Fruit fly (Drosophila melanogaster) whole organism, embryonic: ENCODE results near the gene CG9030.

Experiments
- CG12299 ChIP-seq: fragments of 200-800 bp; sonication (Bioruptor generic); optimal IDR thresholded peaks from 2 replicates; lab custom pipeline; 2018; ENCODE audit warnings: missing biosample characterization, mild to moderate bottlenecking, missing genetic modification characterization
- CG12659 ChIP-seq: fragments of 200-800 bp; sonication (Bioruptor generic); optimal IDR thresholded peaks from 3 replicates; lab custom pipeline; 2017; ENCODE audit warnings: mild to moderate bottlenecking, missing biosample characterization, missing genetic modification reagents, missing genetic modification characterization
- CG13296 ChIP-seq: fragments of 200-800 bp; sonication (Bioruptor generic); optimal IDR thresholded peaks from 3 replicates; lab custom pipeline; 2018; ENCODE audit warnings: missing biosample characterization, mild to moderate bottlenecking, missing genetic modification characterization
- CG13624 ChIP-seq: fragments of 200-800 bp; sonication (Bioruptor generic); optimal IDR thresholded peaks from 2 replicates; lab custom pipeline; 2016; ENCODE audit warnings: missing biosample characterization, missing genetic modification characterization
- CG15601 ChIP-seq: fragments of 200-800 bp; sonication (Bioruptor generic); optimal IDR thresholded peaks from 3 replicates; lab custom pipeline; 2019; ENCODE audit warnings: missing biosample characterization, mild to moderate bottlenecking, missing genetic modification characterization, moderate library complexity
- CG15696 ChIP-seq: fragments of 200-800 bp; sonication (Bioruptor generic); optimal IDR thresholded peaks from 2 replicates; lab custom pipeline; 2019; ENCODE audit warnings: missing biosample characterization, mild to moderate bottlenecking, missing genetic modification characterization, moderate library complexity
- CG17912 ChIP-seq: fragments of 200-800 bp; sonication (Bioruptor generic); optimal IDR thresholded peaks from 2 replicates; lab custom pipeline; 2018; ENCODE audit warnings: missing biosample characterization, mild to moderate bottlenecking, missing genetic modification characterization
- CG18262 ChIP-seq: fragments of 200-800 bp; optimal IDR thresholded peaks from 3 replicates; lab custom pipeline; 2019; ENCODE audit warnings: missing biosample characterization, mild to moderate bottlenecking, missing genetic modification characterization, moderate library complexity
- CG18619 ChIP-seq: fragments of 200-800 bp; sonication (Bioruptor generic); optimal IDR thresholded peaks from 3 replicates; lab custom pipeline; 2017; ENCODE audit warnings: missing biosample characterization, mild to moderate bottlenecking, missing genetic modification characterization
- CG2889 ChIP-seq: fragments of 200-800 bp; sonication (Bioruptor generic); IDR thresholded peaks from 3 replicates; pipeline ENCODE4 v1.3.6; 2022; ENCODE audit warnings: missing biosample characterization, missing genetic modification characterization
- CG31224 ChIP-seq: fragments of 200-800 bp; sonication (Bioruptor generic); IDR thresholded peaks from 2 replicates; pipeline ENCODE4 v1.3.6; 2022; ENCODE audit warnings: missing biosample characterization, missing genetic modification characterization
- CG31388 ChIP-seq: fragments of 200-800 bp; sonication (Bioruptor generic); optimal IDR thresholded peaks from 2 replicates; lab custom pipeline; 2016; ENCODE audit warnings: missing biosample characterization, missing genetic modification characterization
- CG34422 ChIP-seq: fragments of 200-800 bp; sonication (Bioruptor generic); IDR thresholded peaks from 3 replicates; pipeline ENCODE4 v1.3.6; 2022; ENCODE audit warnings: missing biosample characterization, missing genetic modification characterization
- CG4328 ChIP-seq: fragments of 200-800 bp; sonication (Bioruptor generic); optimal IDR thresholded peaks from 3 replicates; lab custom pipeline; 2017; ENCODE audit warnings: missing biosample characterization, missing genetic modification reagents, missing genetic modification characterization
- CG43689 ChIP-seq: fragments of 200-800 bp; sonication (Bioruptor generic); IDR thresholded peaks from 2 replicates; pipeline ENCODE4 v1.3.6; 2022; ENCODE audit warnings: missing biosample characterization, missing genetic modification characterization
- CG4617 ChIP-seq: fragments of 200-800 bp; sonication (Bioruptor generic); optimal IDR thresholded peaks from 3 replicates; lab custom pipeline; 2016; ENCODE audit warnings: missing biosample characterization, missing genetic modification characterization, borderline replicate concordance
- CG9932 ChIP-seq: fragments of 200-800 bp; sonication (Bioruptor generic); IDR thresholded peaks from 2 replicates; pipeline ENCODE4 v1.3.6; 2022; ENCODE audit warnings: missing biosample characterization, missing genetic modification characterization
- CkIIα-i1 ChIP-seq: fragments of 200-800 bp; sonication (Bioruptor generic); IDR thresholded peaks from 2 replicates; pipeline ENCODE4 v1.3.6; 2022; ENCODE audit warnings: missing biosample characterization, missing genetic modification characterization
- Dbx ChIP-seq: fragments of 200-800 bp; sonication (Bioruptor generic); IDR thresholded peaks from 3 replicates; pipeline ENCODE4 v1.3.6; 2022; ENCODE audit warnings: missing biosample characterization, missing genetic modification characterization
- Dfd ChIP-seq, 2 experiments: fragments of >200 bp; optimal IDR thresholded peaks; 2 replicates each; lab custom pipeline; 2017; ENCODE audit warnings: missing biosample characterization in 2 of 2, missing genetic modification characterization in 2 of 2
- Dll ChIP-seq: fragments of 200-800 bp; sonication (Bioruptor generic); IDR thresholded peaks from 4 replicates; pipeline ENCODE4 v1.3.6; 2022; ENCODE audit warnings: missing biosample characterization, missing genetic modification characterization; ENCODE audit not compliant: partially characterized antibody
- Ets65A ChIP-seq: fragments of 200-800 bp; sonication (Bioruptor generic); peaks from one replicate; lab custom pipeline; 2016; ENCODE audit warnings: missing biosample characterization, missing genetic modification characterization
- Scr ChIP-seq: fragments of 200-800 bp; sonication (Bioruptor generic); IDR thresholded peaks from 2 replicates; pipeline ENCODE4 v1.3.6; 2022; ENCODE audit warnings: missing biosample characterization, missing genetic modification characterization; ENCODE audit not compliant: partially characterized antibody
- Taf1 ChIP-seq: fragments of 200-800 bp; sonication (Bioruptor generic); IDR thresholded peaks from 2 replicates; pipeline ENCODE4 v1.3.6; 2022; ENCODE audit warnings: missing biosample characterization, missing genetic modification characterization
- caup ChIP-seq: fragments of 200-800 bp; sonication (Bioruptor generic); optimal IDR thresholded peaks from 3 replicates; lab custom pipeline; 2017; ENCODE audit warnings: missing biosample characterization, mild to moderate bottlenecking, missing genetic modification characterization, moderate library complexity; ENCODE audit not compliant: severe bottlenecking
- chinmo ChIP-seq: fragments of 200-800 bp; sonication (Bioruptor generic); IDR thresholded peaks from 4 replicates; pipeline ENCODE4 v1.3.6; 2022; ENCODE audit warnings: missing biosample characterization, missing genetic modification characterization; ENCODE audit not compliant: partially characterized antibody
- chm ChIP-seq: fragments of 200-800 bp; sonication (Bioruptor generic); IDR thresholded peaks from 2 replicates; pipeline ENCODE4 v1.3.6; 2022; ENCODE audit warnings: missing biosample characterization, missing genetic modification characterization
- ci ChIP-seq: fragments of 200-800 bp; sonication (Bioruptor generic); IDR thresholded peaks from 3 replicates; pipeline ENCODE4 v1.3.6; 2022; ENCODE audit warnings: missing biosample characterization, missing genetic modification characterization
- crc ChIP-seq: fragments of 200-800 bp; sonication (Bioruptor generic); optimal IDR thresholded peaks from 2 replicates; lab custom pipeline; 2016; ENCODE audit warnings: missing biosample characterization, missing genetic modification characterization
- cwo ChIP-seq: fragments of 200-800 bp; sonication (Bioruptor generic); optimal IDR thresholded peaks from 3 replicates; lab custom pipeline; 2017; ENCODE audit warnings: missing biosample characterization, missing genetic modification characterization, mild to moderate bottlenecking, moderate library complexity, missing genetic modification reagents
- dpn ChIP-seq, 2 experiments: fragments of 200-800 bp; sonication (Bioruptor generic); optimal IDR thresholded peaks; 3 replicates each; lab custom pipeline; 2016; ENCODE audit warnings: missing biosample characterization in 2 of 2, missing genetic modification characterization in 2 of 2
- esg ChIP-seq: fragments of 200-800 bp; sonication (Bioruptor generic); conservative IDR thresholded peaks from 2 replicates; pipeline ENCODE4 v1.3.6; 2022; ENCODE audit warnings: missing biosample characterization, missing genetic modification characterization
- eyg ChIP-seq: fragments of 200-800 bp; sonication (Bioruptor generic); optimal IDR thresholded peaks from 3 replicates; lab custom pipeline; 2016; ENCODE audit warnings: missing biosample characterization, missing genetic modification characterization
- gem ChIP-seq: fragments of 200-800 bp; sonication (Bioruptor generic); optimal IDR thresholded peaks from 2 replicates; lab custom pipeline; 2019; ENCODE audit warnings: missing biosample characterization, mild to moderate bottlenecking, missing genetic modification characterization, moderate library complexity
- grn ChIP-seq: fragments of 200-800 bp; sonication (Bioruptor generic); optimal IDR thresholded peaks from 3 replicates; lab custom pipeline; 2017; ENCODE audit warnings: missing biosample characterization, missing genetic modification characterization
- gsb ChIP-seq: fragments of 200-800 bp; sonication (Bioruptor generic); IDR thresholded peaks from 2 replicates; pipeline ENCODE4 v1.3.6; 2022; ENCODE audit warnings: missing biosample characterization, missing genetic modification characterization
- gsb-n ChIP-seq: fragments of 200-800 bp; sonication (Bioruptor generic); optimal IDR thresholded peaks from 3 replicates; lab custom pipeline; 2018; ENCODE audit warnings: missing biosample characterization, mild to moderate bottlenecking, missing genetic modification characterization
- jigr1 ChIP-seq: fragments of 200-800 bp; sonication (Bioruptor generic); IDR thresholded peaks from 3 replicates; pipeline ENCODE4 v1.3.6; 2022; ENCODE audit warnings: missing biosample characterization, missing genetic modification characterization
- jing ChIP-seq: fragments of 200-800 bp; sonication (Bioruptor generic); optimal IDR thresholded peaks from 2 replicates; lab custom pipeline; 2018; ENCODE audit warnings: missing biosample characterization, mild to moderate bottlenecking, missing genetic modification characterization
- kni ChIP-seq: fragments of 200-800 bp; sonication (Bioruptor generic); optimal IDR thresholded peaks from 3 replicates; lab custom pipeline; 2017; ENCODE audit warnings: mild to moderate bottlenecking, missing biosample characterization, missing genetic modification reagents, missing genetic modification characterization
- luna ChIP-seq: fragments of 200-800 bp; sonication (Bioruptor generic); optimal IDR thresholded peaks from 2 replicates; lab custom pipeline; 2016; ENCODE audit warnings: missing biosample characterization, missing genetic modification characterization
- pita ChIP-seq: fragments of 200-800 bp; sonication (Bioruptor generic); optimal IDR thresholded peaks from 2 replicates; lab custom pipeline; 2017; ENCODE audit warnings: missing biosample characterization, mild to moderate bottlenecking, missing genetic modification characterization
- rib ChIP-seq: fragments of 200-800 bp; sonication (Bioruptor generic); IDR thresholded peaks from 2 replicates; pipeline ENCODE4 v1.3.6; 2022; ENCODE audit warnings: missing biosample characterization, missing genetic modification characterization
- sens-2 ChIP-seq: fragments of 200-800 bp; sonication (Bioruptor generic); IDR thresholded peaks from 2 replicates; pipeline ENCODE4 v1.3.6; 2022; ENCODE audit warnings: missing biosample characterization, missing genetic modification characterization
- slp2 ChIP-seq: fragments of 200-800 bp; sonication (Bioruptor generic); optimal IDR thresholded peaks from 2 replicates; lab custom pipeline; 2016; ENCODE audit warnings: missing biosample characterization, missing genetic modification characterization
- ssp ChIP-seq: fragments of 200-800 bp; sonication (Bioruptor generic); IDR thresholded peaks from 2 replicates; pipeline ENCODE4 v1.3.6; 2022; ENCODE audit warnings: missing biosample characterization, missing genetic modification characterization
- stwl ChIP-seq: fragments of 200-800 bp; sonication (Bioruptor generic); optimal IDR thresholded peaks from 3 replicates; lab custom pipeline; 2018; ENCODE audit warnings: missing biosample characterization, mild to moderate bottlenecking, missing genetic modification characterization, moderate library complexity
- zf30C ChIP-seq: fragments of 200-800 bp; sonication (Bioruptor generic); optimal IDR thresholded peaks from 3 replicates; lab custom pipeline; 2018; ENCODE audit warnings: missing biosample characterization, mild to moderate bottlenecking, missing genetic modification characterization

CG9030 gene

DNA sequence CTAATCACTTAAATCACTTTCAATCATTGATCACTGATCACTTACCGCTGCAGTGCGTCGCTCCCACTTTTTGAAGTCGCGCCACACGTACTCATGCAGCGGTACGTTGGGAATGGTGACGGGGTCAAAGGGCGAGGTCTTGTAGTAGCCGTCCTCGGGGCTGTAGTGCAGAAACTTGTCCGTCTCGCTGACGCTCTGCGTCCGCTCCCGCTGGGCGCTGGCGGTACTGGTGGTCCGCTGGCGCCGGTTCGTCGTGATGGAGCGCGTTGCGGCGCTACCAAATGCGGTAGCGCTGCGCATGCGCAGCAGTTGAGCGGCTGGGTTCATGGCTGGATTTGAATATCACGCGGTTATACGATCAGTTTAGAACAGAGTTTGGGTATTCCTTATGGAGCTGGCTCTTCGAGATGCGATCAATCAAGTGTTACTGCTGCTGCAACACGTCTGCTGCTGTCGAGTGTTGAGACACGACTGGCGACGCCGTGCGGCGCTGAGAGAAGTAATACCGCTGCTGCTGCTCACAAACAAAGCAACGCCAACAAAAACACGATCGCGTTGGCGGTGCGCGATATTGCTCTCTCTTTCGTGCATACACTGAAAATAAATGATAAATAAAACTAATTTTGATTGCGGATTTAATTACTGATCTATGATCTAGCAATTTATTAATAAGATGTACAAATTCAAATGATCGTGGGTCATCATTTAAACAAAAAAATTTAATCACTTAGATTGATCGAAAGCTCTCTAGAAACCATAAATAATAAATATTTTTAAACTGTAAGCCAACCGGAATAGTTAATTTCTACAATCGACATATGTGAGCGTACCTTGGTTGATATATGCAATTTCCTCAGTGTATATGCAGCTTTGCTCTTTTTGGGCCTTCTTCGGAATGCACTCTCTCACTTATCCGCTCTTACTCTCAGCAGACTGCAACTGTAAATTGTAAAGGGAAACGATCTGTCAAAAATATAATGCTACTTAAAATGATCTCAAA is 4.3 kb downstream of the CG9030 start (continued):
- TF ChIP-seq slp2 (GFP tag; lab: Kevin White, UChicago) (peak; percentile 80), ssp (GFP tag; lab: Robert Waterston, UW) (peak; percentile 82), CG4328 (GFP tag; lab: Kevin White, UChicago) (peak; percentile 89), CG12299 (peak; percentile 85), CG9932 (GFP tag; lab: Robert Waterston, UW) (peak; percentile 42; the same call in 1 of the 2 replicates), chinmo (GFP tag; lab: Robert Waterston, UW) (peak; percentile 62; the same call in 1 of the 4 replicates), CG31224 (GFP tag; lab: Robert Waterston, UW) (peak; percentile 64), esg (peak; percentile 92), gem (tag; lab: Kevin White, UChicago) (peak; percentile 98), jigr1 (GFP tag; lab: Robert Waterston, UW) (peak; percentile 85), gsb (GFP tag; lab: Robert Waterston, UW) (peak; percentile 48), CkIIα-i1 (GFP tag; lab: Robert Waterston, UW) (no peak), luna (peak; percentile 49), crc (peak; percentile 65), CG12659 (GFP tag; lab: Kevin White, UChicago) (peak; percentile 94), grn (peak; percentile 16), rib (GFP tag; lab: Robert Waterston, UW) (no peak), CG18262 (tag; lab: Kevin White, UChicago) (peak; percentile 99), Scr (GFP tag; lab: Robert Waterston, UW) (0 out of 2 replicates have a peak, but pooled peaks have one; percentile 16), stwl (tag; lab: Kevin White, UChicago) (peak; percentile 41), sens-2 (GFP tag; lab: Robert Waterston, UW) (peak; percentile 79), CG2889 (peak; percentile 57), kni (GFP tag; lab: Kevin White, UChicago) (peak; percentile 90), jing (GFP tag; lab: Kevin White, UChicago) (peak; percentile 91), CG43689 (GFP tag; lab: Robert Waterston, UW) (no peak; the same call in 1 of the 2 replicates), zf30C (GFP tag; lab: Kevin White, UChicago) (peak; percentile 98), Dbx (peak; percentile 50; the same call in 1 of the 3 replicates), Ets65A (peak; percentile 92), cwo (GFP tag; lab: Kevin White, UChicago) (peak; percentile 77), CG15696 (tag; lab: Kevin White, UChicago) (peak; percentile 97), Dll (GFP tag; lab: Robert Waterston, UW) (no peak), CG13296 (peak; percentile 86), dpn (GFP tag; optimal IDR thresholded peaks at IDR 0.05; lab: Kevin White, UChicago) (peak; percentile 81 to 89), caup (peak; percentile 72), chm (GFP tag; lab: Robert Waterston, UW) (peak; percentile 43), gsb-n (peak; percentile 95), CG15601 (peak; percentile 97), Dfd (GFP tag; optimal IDR thresholded peaks at IDR 0.05; lab: Kevin White, UChicago) (no peak), CG17912 (GFP tag; lab: Kevin White, UChicago) (peak; percentile 0), Taf1 (0 out of 2 replicates have a peak, but pooled peaks have one; percentile 33), pita (GFP tag; lab: Kevin White, UChicago) (no peak), CG13624 (GFP tag; lab: Kevin White, UChicago) (peak; percentile 66), CG31388 (GFP tag; lab: Kevin White, UChicago) (peak; percentile 48), CG4617 (peak; percentile 83), eyg (GFP tag; lab: Kevin White, UChicago) (no peak), ci (GFP tag; lab: Robert Waterston, UW) (peak; percentile 88), CG18619 (GFP tag; lab: Kevin White, UChicago) (peak; percentile 91), CG34422 (GFP tag; lab: Robert Waterston, UW) (peak; percentile 88)
